Worm (Caenorhabditis elegans) whole organism, L4 larva: Measurements from ENCODE around the gene T27E7.9.

Source experiments
- F10B5.3 ChIP-seq: sonication (generic microtip); optimal IDR thresholded peaks from 2 replicates; lab custom pipeline; 2016; ENCODE audit warnings: mild to moderate bottlenecking, missing genetic modification characterization, missing compliant biosample characterization
- F49E8.2 ChIP-seq: sonication (generic microtip); optimal IDR thresholded peaks from 2 replicates; lab custom pipeline; 2016; ENCODE audit warnings: missing compliant biosample characterization, mild to moderate bottlenecking, missing genetic modification characterization, borderline replicate concordance
- ceh-62 ChIP-seq: sonication (generic microtip); optimal IDR thresholded peaks from 2 replicates; lab custom pipeline; 2017; ENCODE audit warnings: missing biosample characterization, missing genetic modification characterization
- ces-1 ChIP-seq: fragments of 150-350 bp; sonication (generic microtip); optimal IDR thresholded peaks from 4 replicates; lab custom pipeline; 2014; ENCODE audit warnings: missing biosample characterization, missing genetic modification reagents, missing genetic modification characterization
- dmd-8 ChIP-seq: fragments of 200-800 bp; sonication (Bioruptor generic); IDR thresholded peaks from 2 replicates; pipeline ENCODE4 v1.3.6; 2022; ENCODE audit warnings: missing genetic modification characterization, missing compliant biosample characterization
- dmd-9 ChIP-seq: fragments of 200-800 bp; sonication (Bioruptor generic); IDR thresholded peaks from 2 replicates; pipeline ENCODE4 v1.3.6; 2022; ENCODE audit warnings: missing genetic modification reagents, missing genetic modification characterization, missing compliant biosample characterization
- lin-13 ChIP-seq: fragments of 150-350 bp; optimal IDR thresholded peaks from 2 replicates; lab custom pipeline; 2014; ENCODE audit warnings: missing biosample characterization, missing genetic modification reagents, missing genetic modification characterization
- nhr-11 ChIP-seq: fragments of 150-350 bp; optimal IDR thresholded peaks from 2 replicates; lab custom pipeline; 2014; ENCODE audit warnings: missing biosample characterization, missing genetic modification characterization
- zfp-2 ChIP-seq: sonication (generic microtip); optimal IDR thresholded peaks from 2 replicates; lab custom pipeline; 2016; ENCODE audit warnings: mild to moderate bottlenecking, missing genetic modification characterization, missing compliant biosample characterization
- zip-11 ChIP-seq: fragments of 200-800 bp; sonication (Bioruptor generic); IDR thresholded peaks from 2 replicates; pipeline ENCODE4 v1.3.6; 2022; ENCODE audit warnings: missing genetic modification characterization, missing compliant biosample characterization

ce11 chrIV:14580939-14581338, 31.7 kb upstream of the T27E7.9 start, which contains the start of gene irld-18:
- TF ChIP-seq zip-11 (GFP tag; lab: Robert Waterston, UW) (no peak), nhr-11 (tag; lab: Kevin White, UChicago) (no peak), dmd-9 (GFP tag; lab: Robert Waterston, UW) (no peak), F49E8.2 (tag; lab: Kevin White, UChicago) (no peak), ces-1 (GFP tag; lab: Kevin White, UChicago) (no peak), ceh-62 (no peak), dmd-8 (no peak), lin-13 (GFP tag; lab: Kevin White, UChicago) (no peak), F10B5.3 (tag; lab: Kevin White, UChicago) (no peak), zfp-2 (tag; lab: Kevin White, UChicago) (no peak)
